Worm (Caenorhabditis elegans) whole organism, mixed stage, embryonic: ENCODE results near the gene sta-2.

ENCODE experiments used
- bed-3 ChIP-seq: fragments of 200-800 bp; sonication (Bioruptor generic); optimal IDR thresholded peaks from 3 replicates; lab custom pipeline; 2018; ENCODE audit warnings: mild to moderate bottlenecking, missing genetic modification characterization, moderate library complexity, missing compliant biosample characterization
- ceh-39 ChIP-seq: fragments of 150-350 bp; optimal IDR thresholded peaks from 2 replicates; lab custom pipeline; 2014; ENCODE audit warnings: missing biosample characterization, missing genetic modification characterization
- ceh-43 ChIP-seq: fragments of 200-800 bp; sonication (Bioruptor generic); optimal IDR thresholded peaks from 2 replicates; lab custom pipeline; 2018; ENCODE audit warnings: mild to moderate bottlenecking, missing genetic modification characterization, moderate library complexity, missing compliant biosample characterization
- ceh-83 ChIP-seq: fragments of 200-800 bp; sonication (Bioruptor generic); optimal IDR thresholded peaks from 2 replicates; lab custom pipeline; 2018; ENCODE audit warnings: mild to moderate bottlenecking, missing genetic modification characterization, missing compliant biosample characterization
- cnd-1 ChIP-seq: fragments of 200-800 bp; sonication (Bioruptor generic); optimal IDR thresholded peaks from 2 replicates; lab custom pipeline; 2018; ENCODE audit warnings: mild to moderate bottlenecking, missing genetic modification characterization, missing compliant biosample characterization
- elt-1 ChIP-seq: sonication (generic microtip); optimal IDR thresholded peaks from 2 replicates; lab custom pipeline; 2017; ENCODE audit warnings: missing genetic modification characterization, mild to moderate bottlenecking, missing compliant biosample characterization, antibody characterized with exemption, moderate library complexity, borderline replicate concordance; ENCODE audit not compliant: insufficient read depth
- elt-3 ChIP-seq: fragments of 150-350 bp; optimal IDR thresholded peaks from 2 replicates; lab custom pipeline; 2014; ENCODE audit warnings: missing biosample characterization, missing genetic modification characterization
- flh-1 ChIP-seq: fragments of 200-800 bp; sonication (Bioruptor generic); optimal IDR thresholded peaks from 2 replicates; lab custom pipeline; 2018; ENCODE audit warnings: mild to moderate bottlenecking, missing genetic modification characterization, moderate library complexity, missing compliant biosample characterization
- ham-2 ChIP-seq: fragments of 200-800 bp; sonication (Bioruptor generic); optimal IDR thresholded peaks from 2 replicates; lab custom pipeline; 2018; ENCODE audit warnings: mild to moderate bottlenecking, missing genetic modification characterization, missing compliant biosample characterization
- hlh-1 ChIP-seq: fragments of 150-350 bp; optimal IDR thresholded peaks from 2 replicates; lab custom pipeline; 2014; ENCODE audit warnings: missing biosample characterization, missing genetic modification reagents, missing genetic modification characterization
- lin-13 ChIP-seq: fragments of 150-350 bp; optimal IDR thresholded peaks from 2 replicates; lab custom pipeline; 2014; ENCODE audit warnings: missing biosample characterization, missing genetic modification characterization
- lin-32 ChIP-seq: fragments of 200-800 bp; sonication (Bioruptor generic); optimal IDR thresholded peaks from 2 replicates; lab custom pipeline; 2018; ENCODE audit warnings: mild to moderate bottlenecking, missing genetic modification characterization, missing compliant biosample characterization
- lsy-2 ChIP-seq: fragments of 150-350 bp; optimal IDR thresholded peaks from 2 replicates; lab custom pipeline; 2014; ENCODE audit warnings: missing biosample characterization, missing genetic modification characterization
- mab-5 ChIP-seq: fragments of 150-350 bp; optimal IDR thresholded peaks from 2 replicates; lab custom pipeline; 2014; ENCODE audit warnings: missing biosample characterization, missing genetic modification characterization
- mep-1 ChIP-seq: fragments of 150-350 bp; optimal IDR thresholded peaks from 2 replicates; lab custom pipeline; 2017; ENCODE audit warnings: missing biosample characterization, missing genetic modification reagents, missing genetic modification characterization, inconsistent platforms
- mls-2 ChIP-seq: sonication (generic microtip); optimal IDR thresholded peaks from 2 replicates; lab custom pipeline; 2016; ENCODE audit warnings: mild to moderate bottlenecking, missing genetic modification characterization, moderate library complexity, missing compliant biosample characterization
- nhr-12 ChIP-seq: fragments of 150-350 bp; optimal IDR thresholded peaks from 2 replicates; lab custom pipeline; 2014; ENCODE audit warnings: missing biosample characterization, missing genetic modification characterization
- nhr-2 ChIP-seq: fragments of 150-350 bp; optimal IDR thresholded peaks from 2 replicates; lab custom pipeline; 2014; ENCODE audit warnings: missing biosample characterization, missing genetic modification characterization
- nhr-237 ChIP-seq: fragments of 150-350 bp; optimal IDR thresholded peaks from 2 replicates; lab custom pipeline; 2014; ENCODE audit warnings: missing biosample characterization, missing genetic modification characterization
- nhr-28 ChIP-seq: fragments of 150-350 bp; optimal IDR thresholded peaks from 2 replicates; lab custom pipeline; 2014; ENCODE audit warnings: missing biosample characterization, missing genetic modification characterization
- nhr-76 ChIP-seq: sonication (generic microtip); optimal IDR thresholded peaks from 2 replicates; lab custom pipeline; 2017; ENCODE audit warnings: missing biosample characterization, missing genetic modification characterization
- pha-4 ChIP-seq: fragments of 150-350 bp; optimal IDR thresholded peaks from 2 replicates; lab custom pipeline; 2018; ENCODE audit warnings: missing biosample characterization, missing genetic modification reagents, missing genetic modification characterization
- sem-2 ChIP-seq: fragments of 200-800 bp; sonication (Bioruptor generic); optimal IDR thresholded peaks from 2 replicates; lab custom pipeline; 2018; ENCODE audit warnings: mild to moderate bottlenecking, missing genetic modification characterization, missing compliant biosample characterization
- snpc-4 ChIP-seq: fragments of 150-350 bp; optimal IDR thresholded peaks from 2 replicates; lab custom pipeline; 2014; ENCODE audit warnings: missing biosample characterization, missing genetic modification characterization
- sptf-1 ChIP-seq: sonication (generic microtip); optimal IDR thresholded peaks from 2 replicates; lab custom pipeline; 2017; ENCODE audit warnings: mild to moderate bottlenecking, missing genetic modification characterization, moderate library complexity, missing compliant biosample characterization
- tbx-8 ChIP-seq: fragments of 200-800 bp; sonication (Bioruptor generic); optimal IDR thresholded peaks from 2 replicates; lab custom pipeline; 2018; ENCODE audit warnings: mild to moderate bottlenecking, missing genetic modification characterization, moderate library complexity, missing compliant biosample characterization
- unc-120 ChIP-seq: sonication (generic microtip); optimal IDR thresholded peaks from 2 replicates; lab custom pipeline; 2017; ENCODE audit warnings: missing genetic modification characterization, missing compliant biosample characterization; ENCODE audit not compliant: poor library complexity, severe bottlenecking
- unc-39 ChIP-seq: fragments of 150-350 bp; optimal IDR thresholded peaks from 2 replicates; lab custom pipeline; 2014; ENCODE audit warnings: missing biosample characterization, missing genetic modification characterization
- zip-8 ChIP-seq: fragments of 150-350 bp; optimal IDR thresholded peaks from 2 replicates; lab custom pipeline; 2014; ENCODE audit warnings: missing biosample characterization, missing genetic modification characterization
- ztf-11 ChIP-seq: fragments of 150-350 bp; optimal IDR thresholded peaks from 2 replicates; lab custom pipeline; 2014; ENCODE audit warnings: missing biosample characterization, missing genetic modification characterization

The sta-2 gene

DNA sequence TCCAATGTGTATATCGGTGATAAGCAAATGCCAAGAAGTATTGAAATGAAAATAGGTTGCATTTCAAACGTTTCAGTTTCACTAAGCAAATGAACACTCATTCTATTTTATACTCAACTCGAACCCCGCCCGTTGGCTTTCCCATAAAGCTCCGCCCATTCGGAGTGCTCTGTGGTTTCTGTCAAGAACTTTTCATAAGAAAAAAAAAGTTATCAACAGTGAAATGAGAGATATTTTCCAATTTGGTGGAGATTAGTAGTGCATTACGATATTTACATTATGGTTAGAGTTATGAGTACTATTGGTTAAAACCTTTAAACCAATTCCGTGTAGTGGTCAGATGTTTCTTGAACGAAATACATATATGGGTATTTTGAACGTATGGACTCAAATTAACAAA lies 9.3 kb downstream of the sta-2 start, which contains the start of gene F58E6.4:
Gene F58E6.4, minus strand, starts transcription at position 101 of the 400 bp plus-strand sequence.
- TF ChIP-seq unc-120 (tag; lab: Kevin White, UChicago) (no peak), sptf-1 (tag; lab: Kevin White, UChicago) (no peak), ceh-83 (GFP tag; lab: Kevin White, UChicago) (no peak), nhr-12 (tag; lab: Kevin White, UChicago) (no peak), snpc-4 (no peak), elt-1 (tag; lab: Kevin White, UChicago) (no peak), lin-13 (no peak), hlh-1 (tag; lab: Kevin White, UChicago) (no peak), cnd-1 (tag; lab: Kevin White, UChicago) (no peak), flh-1 (GFP tag; lab: Kevin White, UChicago) (no peak), mep-1 (no peak), elt-3 (tag; lab: Kevin White, UChicago) (no peak), ceh-39 (tag; lab: Kevin White, UChicago) (no peak), ztf-11 (tag; lab: Kevin White, UChicago) (no peak), pha-4 (tag; lab: Kevin White, UChicago) (no peak), mls-2 (tag; lab: Kevin White, UChicago) (no peak), ham-2 (GFP tag; lab: Kevin White, UChicago) (no peak), nhr-28 (no peak), tbx-8 (no peak), lsy-2 (tag; lab: Kevin White, UChicago) (no peak)

DNA sequence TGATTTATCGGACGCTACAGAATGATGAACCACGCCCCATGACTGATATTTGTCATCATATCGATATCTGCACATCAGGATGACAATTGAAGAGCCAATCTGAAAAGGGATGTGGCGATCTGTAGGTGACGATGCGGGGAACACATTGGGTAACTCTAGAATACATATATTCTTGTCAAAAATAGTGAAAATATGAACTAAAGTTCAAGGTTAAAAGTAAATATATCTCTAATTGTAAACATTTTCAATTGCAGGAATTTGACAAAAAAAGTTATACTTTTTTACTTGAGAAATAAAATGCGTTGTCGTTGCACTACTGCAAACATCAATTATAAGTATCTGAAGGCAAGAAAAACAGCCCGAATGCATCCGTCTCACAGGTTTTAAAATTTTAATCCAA lies 11.9 kb downstream of the sta-2 start, which contains the start of gene F58E6.6:
Gene F58E6.6, minus strand, starts transcription at position 101 of the 400 bp plus-strand sequence.
- TF ChIP-seq tbx-8 (no peak), nhr-28 (no peak), unc-120 (tag; lab: Kevin White, UChicago) (no peak), mep-1 (no peak), nhr-2 (tag; lab: Kevin White, UChicago) (no peak), ztf-11 (tag; lab: Kevin White, UChicago) (no peak)

DNA sequence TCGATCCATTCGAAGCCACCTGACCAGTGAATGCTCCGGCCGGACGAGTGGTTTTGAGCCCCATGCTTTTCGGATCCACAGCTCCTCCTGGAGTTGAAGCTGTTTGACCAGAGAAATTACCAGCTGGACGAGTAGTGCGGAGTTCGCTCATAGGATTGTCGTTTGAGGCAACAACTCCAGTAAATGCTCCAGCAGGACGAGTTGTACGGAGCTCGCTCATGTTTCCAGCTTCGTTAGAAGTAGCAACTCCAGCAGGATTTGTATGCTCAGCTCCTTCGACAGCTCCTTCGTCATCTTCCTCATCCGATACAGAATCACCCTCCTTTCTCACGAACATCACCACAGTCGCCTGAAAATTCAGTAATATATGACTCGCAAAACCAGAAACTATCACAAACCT lies 12.5 kb downstream of the sta-2 start:
- no peak for TF ChIP-seq snpc-4
- TF ChIP-seq sptf-1 (tag; lab: Kevin White, UChicago), result no peak
- no peak for TF ChIP-seq lin-32

DNA sequence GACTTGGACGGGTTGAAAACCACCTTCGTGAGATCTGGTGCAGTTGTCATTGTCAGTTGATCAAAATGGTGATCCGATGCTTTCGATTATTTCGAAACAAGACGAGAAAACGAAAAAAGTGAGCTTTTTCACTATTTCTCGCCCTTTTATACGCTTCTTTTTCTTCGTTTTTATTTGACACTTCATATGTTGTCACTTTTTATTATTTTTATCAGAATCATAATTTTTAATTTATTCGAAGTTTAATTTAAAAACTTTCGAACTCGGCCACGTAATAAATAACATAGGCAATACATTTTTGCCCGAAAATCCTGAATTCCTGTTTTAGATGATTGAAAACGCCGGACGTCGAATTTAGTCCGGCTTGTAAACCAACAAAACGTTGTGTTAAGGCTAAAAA lies 13.5 kb downstream of the sta-2 start, which contains the start of gene F58E6.5:
Gene F58E6.5, minus strand, starts transcription at position 101 of the 400 bp plus-strand sequence.
- TF ChIP-seq mep-1, result no peak
- TF ChIP-seq mab-5 (tag; lab: Kevin White, UChicago), result no peak
- no peak for TF ChIP-seq lsy-2 (tag; lab: Kevin White, UChicago)
- TF ChIP-seq nhr-2 (tag; lab: Kevin White, UChicago), result no peak
- no peak for TF ChIP-seq hlh-1 (tag; lab: Kevin White, UChicago)
- TF ChIP-seq unc-39, result no peak
- no peak for TF ChIP-seq nhr-237 (tag; lab: Kevin White, UChicago)
- no peak for TF ChIP-seq sem-2 (GFP tag; lab: Kevin White, UChicago)
- no peak for TF ChIP-seq zip-8 (tag; lab: Kevin White, UChicago)
- TF ChIP-seq bed-3, result no peak
- no peak for TF ChIP-seq lin-13
- TF ChIP-seq elt-1 (tag; lab: Kevin White, UChicago), result no peak
- no peak for TF ChIP-seq nhr-28
- TF ChIP-seq, all 35 proteins: peak for 0

DNA sequence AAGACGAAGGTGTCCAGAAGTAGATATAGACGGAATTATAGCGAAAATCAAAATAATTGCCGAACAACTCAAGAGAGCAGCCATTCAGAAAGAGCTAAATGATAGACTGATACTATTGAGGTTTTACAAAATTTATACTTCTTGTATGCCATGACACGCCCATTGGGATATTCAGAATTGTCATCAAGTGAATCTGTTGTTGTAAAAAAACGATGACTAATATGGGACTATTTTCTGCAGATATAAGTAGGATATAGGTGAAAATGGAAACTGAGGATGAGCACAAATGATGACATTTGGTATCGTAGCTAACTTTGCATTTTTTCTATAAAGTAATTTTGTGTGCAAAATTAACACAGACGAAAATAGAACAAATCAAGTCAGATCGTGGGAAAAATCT lies 14.7 kb downstream of the sta-2 start, which contains the start of gene F58E6.8:
Gene F58E6.8, minus strand, starts transcription at position 101 of the 400 bp plus-strand sequence.
- TF ChIP-seq sptf-1 (tag; lab: Kevin White, UChicago) (no peak), ham-2 (GFP tag; lab: Kevin White, UChicago) (no peak), nhr-237 (tag; lab: Kevin White, UChicago) (no peak), nhr-28 (no peak), nhr-76 (tag; lab: Kevin White, UChicago) (no peak), ceh-43 (GFP tag; lab: Kevin White, UChicago) (no peak), bed-3 (no peak), ztf-11 (tag; lab: Kevin White, UChicago) (no peak), unc-120 (tag; lab: Kevin White, UChicago) (no peak), sem-2 (GFP tag; lab: Kevin White, UChicago) (no peak), nhr-2 (tag; lab: Kevin White, UChicago) (no peak), tbx-8 (no peak), nhr-12 (tag; lab: Kevin White, UChicago) (no peak)
